Fruit fly (Drosophila melanogaster) whole organism, embryonic: Measurements from ENCODE around the gene MBD-R2.

ENCODE experiments used
- B-H2 ChIP-seq: fragments of 200-800 bp; sonication (Bioruptor generic); optimal IDR thresholded peaks from 2 replicates; lab custom pipeline; 2018; ENCODE audit warnings: missing biosample characterization, mild to moderate bottlenecking, missing genetic modification characterization
- Blimp-1 ChIP-seq: fragments of 200-800 bp; sonication (Bioruptor generic); optimal IDR thresholded peaks from 3 replicates; lab custom pipeline; 2018; ENCODE audit warnings: missing biosample characterization, missing genetic modification characterization, mild to moderate bottlenecking, moderate library complexity, missing genetic modification reagents
- Bteb2 ChIP-seq: fragments of 200-800 bp; sonication (Bioruptor generic); optimal IDR thresholded peaks from 2 replicates; lab custom pipeline; 2016; ENCODE audit warnings: missing biosample characterization, missing genetic modification characterization
- CG10274 ChIP-seq: fragments of 200-800 bp; sonication (Bioruptor generic); optimal IDR thresholded peaks from 3 replicates; lab custom pipeline; 2017; ENCODE audit warnings: missing biosample characterization, mild to moderate bottlenecking, missing genetic modification characterization
- CG12769 ChIP-seq: fragments of 200-800 bp; sonication (Bioruptor generic); optimal IDR thresholded peaks from 2 replicates; lab custom pipeline; 2019; ENCODE audit warnings: missing biosample characterization, mild to moderate bottlenecking, missing genetic modification characterization, moderate library complexity
- CG13287 ChIP-seq: fragments of 200-800 bp; sonication (Bioruptor generic); IDR thresholded peaks from 2 replicates; pipeline ENCODE4 v1.3.6; 2022; ENCODE audit warnings: missing biosample characterization, missing genetic modification characterization; ENCODE audit not compliant: partially characterized antibody
- CG13775 ChIP-seq: fragments of 200-800 bp; sonication (Bioruptor generic); optimal IDR thresholded peaks from 3 replicates; lab custom pipeline; 2017; ENCODE audit warnings: missing biosample characterization, mild to moderate bottlenecking, missing genetic modification characterization
- CG14441 ChIP-seq: fragments of 200-800 bp; sonication (Bioruptor generic); IDR thresholded peaks from 2 replicates; pipeline ENCODE4 v1.3.6; 2022; ENCODE audit warnings: missing biosample characterization, missing genetic modification characterization
- CG14667 ChIP-seq: fragments of 200-800 bp; sonication (Bioruptor generic); IDR thresholded peaks from 2 replicates; pipeline ENCODE4 v1.3.6; 2022; ENCODE audit warnings: missing biosample characterization, missing genetic modification characterization
- CG15269 ChIP-seq: fragments of 200-800 bp; sonication (Bioruptor generic); optimal IDR thresholded peaks from 2 replicates; lab custom pipeline; 2018; ENCODE audit warnings: missing biosample characterization, mild to moderate bottlenecking, missing genetic modification characterization, moderate library complexity
- CG15696 ChIP-seq: fragments of 200-800 bp; sonication (Bioruptor generic); optimal IDR thresholded peaks from 2 replicates; lab custom pipeline; 2019; ENCODE audit warnings: missing biosample characterization, mild to moderate bottlenecking, missing genetic modification characterization, moderate library complexity
- CG16779 ChIP-seq: fragments of 200-800 bp; sonication (Bioruptor generic); IDR thresholded peaks from 2 replicates; pipeline ENCODE4 v1.3.6; 2022; ENCODE audit warnings: missing biosample characterization, missing genetic modification characterization
- CG17359 ChIP-seq: fragments of 200-800 bp; sonication (Bioruptor generic); optimal IDR thresholded peaks from 3 replicates; lab custom pipeline; 2018; ENCODE audit warnings: missing biosample characterization, mild to moderate bottlenecking, missing genetic modification characterization, moderate library complexity
- CG18011 ChIP-seq: fragments of 200-800 bp; sonication (Bioruptor generic); optimal IDR thresholded peaks from 2 replicates; lab custom pipeline; 2017; ENCODE audit warnings: missing biosample characterization, missing genetic modification characterization, mild to moderate bottlenecking, moderate library complexity, missing genotype
- CG18262 ChIP-seq: fragments of 200-800 bp; optimal IDR thresholded peaks from 3 replicates; lab custom pipeline; 2019; ENCODE audit warnings: missing biosample characterization, mild to moderate bottlenecking, missing genetic modification characterization, moderate library complexity
- CG1832 ChIP-seq: fragments of 200-800 bp; sonication (Bioruptor generic); optimal IDR thresholded peaks from 2 replicates; lab custom pipeline; 2017; ENCODE audit warnings: missing biosample characterization, mild to moderate bottlenecking, missing genetic modification characterization, inconsistent platforms
- CG34376 ChIP-seq: fragments of 200-800 bp; sonication (Bioruptor generic); optimal IDR thresholded peaks from 2 replicates; lab custom pipeline; 2018; ENCODE audit warnings: missing biosample characterization, mild to moderate bottlenecking, missing genetic modification characterization
- CG42726 ChIP-seq: fragments of 200-800 bp; sonication (Bioruptor generic); IDR thresholded peaks from 2 replicates; pipeline ENCODE4 v1.3.6; 2022; ENCODE audit warnings: missing biosample characterization, missing genetic modification characterization; ENCODE audit not compliant: partially characterized antibody
- CG4617 ChIP-seq: fragments of 200-800 bp; sonication (Bioruptor generic); optimal IDR thresholded peaks from 3 replicates; lab custom pipeline; 2016; ENCODE audit warnings: missing biosample characterization, missing genetic modification characterization, borderline replicate concordance
- CG4730 ChIP-seq: fragments of 200-800 bp; sonication (Bioruptor generic); IDR thresholded peaks from 2 replicates; pipeline ENCODE4 v1.3.6; 2022; ENCODE audit warnings: missing biosample characterization, missing genetic modification characterization
- CG7357 ChIP-seq: fragments of 200-800 bp; sonication (Bioruptor generic); IDR thresholded peaks from 3 replicates; pipeline ENCODE4 v1.3.6; 2022; ENCODE audit warnings: missing biosample characterization, missing genetic modification characterization
- CG7372 ChIP-seq: fragments of 200-800 bp; sonication (Bioruptor generic); IDR thresholded peaks from 2 replicates; pipeline ENCODE4 v1.3.6; 2022; ENCODE audit warnings: missing biosample characterization, missing genetic modification characterization
- CG7745 ChIP-seq: fragments of 200-800 bp; sonication (Bioruptor generic); optimal IDR thresholded peaks from 2 replicates; lab custom pipeline; 2018; ENCODE audit warnings: missing biosample characterization, mild to moderate bottlenecking, missing genetic modification characterization, moderate library complexity
- CG9876 ChIP-seq: fragments of 200-800 bp; sonication (Bioruptor generic); optimal IDR thresholded peaks from 2 replicates; lab custom pipeline; 2016; ENCODE audit warnings: missing biosample characterization, missing genetic modification characterization
- Camta ChIP-seq: fragments of 200-800 bp; sonication (Bioruptor generic); optimal IDR thresholded peaks from 2 replicates; lab custom pipeline; 2016; ENCODE audit warnings: missing biosample characterization, missing genetic modification characterization
- D19A ChIP-seq: fragments of 200-800 bp; optimal IDR thresholded peaks from 3 replicates; lab custom pipeline; 2019; ENCODE audit warnings: missing biosample characterization, mild to moderate bottlenecking, missing genetic modification characterization, moderate library complexity
- Dll ChIP-seq: fragments of 200-800 bp; sonication (Bioruptor generic); IDR thresholded peaks from 4 replicates; pipeline ENCODE4 v1.3.6; 2022; ENCODE audit warnings: missing biosample characterization, missing genetic modification characterization; ENCODE audit not compliant: partially characterized antibody
- Fer1 ChIP-seq: fragments of 200-800 bp; sonication (Bioruptor generic); optimal IDR thresholded peaks from 2 replicates; lab custom pipeline; 2017; ENCODE audit warnings: missing biosample characterization, mild to moderate bottlenecking, missing genetic modification characterization
- Hr78 ChIP-seq, 2 experiments: fragments of 200-800 bp in 1 of 2; fragments of >200 bp in 1 of 2; sonication (Bioruptor generic) in 1 of 2; optimal IDR thresholded peaks; 2 replicates each; lab custom pipeline; 2017 to 2019; ENCODE audit warnings: missing biosample characterization in 2 of 2, missing genetic modification characterization in 2 of 2, mild to moderate bottlenecking in 1 of 2, moderate library complexity in 1 of 2
- MTF-1 ChIP-seq: fragments of 200-800 bp; sonication (Bioruptor generic); optimal IDR thresholded peaks from 2 replicates; lab custom pipeline; 2018; ENCODE audit warnings: missing biosample characterization, mild to moderate bottlenecking, missing genetic modification characterization, borderline replicate concordance
- Med ChIP-seq: fragments of 200-800 bp; sonication (Bioruptor generic); peaks from one replicate; lab custom pipeline; 2016; ENCODE audit warnings: missing biosample characterization, missing genetic modification characterization, mild to moderate bottlenecking, inconsistent platforms, moderate library complexity
- Mrtf ChIP-seq: fragments of 200-800 bp; sonication (Bioruptor generic); IDR thresholded peaks from 3 replicates; pipeline ENCODE4 v1.3.6; 2022; ENCODE audit warnings: missing biosample characterization, missing genetic modification characterization
- NC2α ChIP-seq: fragments of 200-800 bp; sonication (Bioruptor generic); optimal IDR thresholded peaks from 2 replicates; lab custom pipeline; 2016; ENCODE audit warnings: missing biosample characterization, missing genetic modification characterization
- NFAT ChIP-seq: fragments of 200-800 bp; sonication (Bioruptor generic); IDR thresholded peaks from 2 replicates; pipeline ENCODE4 v1.3.6; 2022; ENCODE audit warnings: missing biosample characterization, missing genetic modification characterization
- Nf-YB ChIP-seq: fragments of 200-800 bp; sonication (Bioruptor generic); optimal IDR thresholded peaks from 3 replicates; lab custom pipeline; 2019; ENCODE audit warnings: missing biosample characterization, mild to moderate bottlenecking, missing genetic modification characterization, moderate library complexity
- Opbp ChIP-seq: fragments of 200-800 bp; sonication (Bioruptor generic); IDR thresholded peaks from 3 replicates; pipeline ENCODE4 v1.3.6; 2022; ENCODE audit warnings: missing biosample characterization, missing genetic modification characterization; ENCODE audit not compliant: partially characterized antibody
- Optix ChIP-seq: fragments of 200-800 bp; sonication (Bioruptor generic); IDR thresholded peaks from 3 replicates; pipeline ENCODE4 v1.3.6; 2022; ENCODE audit warnings: missing biosample characterization, missing genetic modification characterization
- Usf ChIP-seq: fragments of 200-800 bp; sonication (Bioruptor generic); optimal IDR thresholded peaks from 2 replicates; lab custom pipeline; 2017; ENCODE audit warnings: missing genotype, missing biosample characterization, missing genetic modification characterization
- aop ChIP-seq: fragments of 200-800 bp; sonication (Bioruptor generic); IDR thresholded peaks from 2 replicates; pipeline ENCODE4 v1.3.6; 2022; ENCODE audit warnings: missing biosample characterization, missing genetic modification characterization
- btn ChIP-seq: fragments of 200-800 bp; sonication (Bioruptor generic); optimal IDR thresholded peaks from 2 replicates; lab custom pipeline; 2016; ENCODE audit warnings: missing biosample characterization, missing genetic modification characterization
- crc ChIP-seq: fragments of 200-800 bp; sonication (Bioruptor generic); optimal IDR thresholded peaks from 2 replicates; lab custom pipeline; 2016; ENCODE audit warnings: missing biosample characterization, missing genetic modification characterization
- dan ChIP-seq: fragments of 200-800 bp; sonication (Bioruptor generic); IDR thresholded peaks from 2 replicates; pipeline ENCODE4 v1.3.6; 2022; ENCODE audit warnings: missing biosample characterization, missing genetic modification characterization
- hth ChIP-seq: fragments of >200 bp; optimal IDR thresholded peaks from 2 replicates; lab custom pipeline; 2017; ENCODE audit warnings: inconsistent platforms
- jigr1 ChIP-seq: fragments of 200-800 bp; sonication (Bioruptor generic); IDR thresholded peaks from 3 replicates; pipeline ENCODE4 v1.3.6; 2022; ENCODE audit warnings: missing biosample characterization, missing genetic modification characterization
- kni ChIP-seq: fragments of 200-800 bp; sonication (Bioruptor generic); optimal IDR thresholded peaks from 3 replicates; lab custom pipeline; 2017; ENCODE audit warnings: mild to moderate bottlenecking, missing biosample characterization, missing genetic modification reagents, missing genetic modification characterization
- nom ChIP-seq: fragments of 200-800 bp; sonication (Bioruptor generic); optimal IDR thresholded peaks from 2 replicates; lab custom pipeline; 2017; ENCODE audit warnings: missing biosample characterization, missing genetic modification characterization, mild to moderate bottlenecking, moderate library complexity, missing genetic modification reagents
- oc ChIP-seq: fragments of 200-800 bp; sonication (Bioruptor generic); optimal IDR thresholded peaks from 2 replicates; lab custom pipeline; 2018; ENCODE audit warnings: missing biosample characterization, mild to moderate bottlenecking, missing genetic modification characterization, moderate library complexity
- onecut ChIP-seq: fragments of 200-800 bp; sonication (Bioruptor generic); IDR thresholded peaks from 2 replicates; pipeline ENCODE4 v1.3.6; 2022; ENCODE audit warnings: missing biosample characterization, missing genetic modification characterization
- schlank ChIP-seq: fragments of 200-800 bp; sonication (Bioruptor generic); optimal IDR thresholded peaks from 2 replicates; lab custom pipeline; 2018; ENCODE audit warnings: missing biosample characterization, mild to moderate bottlenecking, missing genetic modification characterization
- sob ChIP-seq: fragments of 200-800 bp; sonication (Bioruptor generic); IDR thresholded peaks from 2 replicates; pipeline ENCODE4 v1.3.6; 2022; ENCODE audit warnings: missing biosample characterization, missing genetic modification characterization
- ssp ChIP-seq: fragments of 200-800 bp; sonication (Bioruptor generic); IDR thresholded peaks from 2 replicates; pipeline ENCODE4 v1.3.6; 2022; ENCODE audit warnings: missing biosample characterization, missing genetic modification characterization

Gene MBD-R2

dm6 chr3R:12359837-12360236, 3.8 kb upstream of the MBD-R2 start, which contains the start of gene CG4115:
TSS of gene CG4115 (plus strand) at chr3R:12360008.
- TF ChIP-seq CG12769 (tag; lab: Kevin White, UChicago) = peak; percentile 13
- no peak for TF ChIP-seq Dll (GFP tag; lab: Robert Waterston, UW)
- TF ChIP-seq crc (GFP tag; lab: Kevin White, UChicago) = no peak
- no peak for TF ChIP-seq oc (tag; lab: Kevin White, UChicago)
- TF ChIP-seq CG15269 (tag; lab: Kevin White, UChicago) = no peak
- TF ChIP-seq Optix = no peak
- TF ChIP-seq Med (GFP tag; lab: Kevin White, UChicago) = peak; percentile 66
- peak; percentile 67 for TF ChIP-seq onecut (GFP tag; lab: Robert Waterston, UW)
- TF ChIP-seq Blimp-1 (GFP tag; lab: Kevin White, UChicago) = peak; percentile 93
- TF ChIP-seq Hr78 (GFP tag; optimal IDR thresholded peaks at IDR 0.05; lab: Kevin White, UChicago) = no peak
- TF ChIP-seq CG9876 (GFP tag; lab: Kevin White, UChicago) = no peak
- no peak for TF ChIP-seq Nf-YB
- TF ChIP-seq CG4730 = no peak
- TF ChIP-seq Camta (GFP tag; lab: Kevin White, UChicago) = no peak
- no peak for TF ChIP-seq CG34376 (GFP tag; lab: Kevin White, UChicago)
- TF ChIP-seq D19A (tag; lab: Kevin White, UChicago) = no peak
- no peak for TF ChIP-seq CG14667 (GFP tag; lab: Robert Waterston, UW)
- no peak for TF ChIP-seq CG7372 (GFP tag; lab: Robert Waterston, UW)
- no peak for TF ChIP-seq CG16779 (GFP tag; lab: Robert Waterston, UW)
- TF ChIP-seq CG10274 (GFP tag; lab: Kevin White, UChicago) = no peak
- TF ChIP-seq CG14441 (GFP tag; lab: Robert Waterston, UW) = no peak
- TF ChIP-seq CG7745 (tag; lab: Kevin White, UChicago) = no peak
- no peak for TF ChIP-seq CG13775 (GFP tag; lab: Kevin White, UChicago)
- TF ChIP-seq dan = no peak
- no peak for TF ChIP-seq schlank (tag; lab: Kevin White, UChicago)
- peak; percentile 24; the same call in 1 of the 2 replicates for TF ChIP-seq CG13287
- TF ChIP-seq Opbp (GFP tag; lab: Robert Waterston, UW) = 0 out of 3 replicates have a peak, but pooled peaks have one; percentile 4
- no peak for TF ChIP-seq CG17359 (tag; lab: Kevin White, UChicago)
- no peak for TF ChIP-seq hth (lab: Kevin White, UChicago)
- peak; percentile 23 for TF ChIP-seq kni (GFP tag; lab: Kevin White, UChicago)
- no peak for TF ChIP-seq NC2α (GFP tag; lab: Kevin White, UChicago)
- no peak for TF ChIP-seq btn (GFP tag; lab: Kevin White, UChicago)
- TF ChIP-seq Usf = no peak
- no peak for TF ChIP-seq MTF-1 (GFP tag; lab: Kevin White, UChicago)
- no peak for TF ChIP-seq Bteb2 (GFP tag; lab: Kevin White, UChicago)
- TF ChIP-seq aop (GFP tag; lab: Robert Waterston, UW) = no peak
- TF ChIP-seq CG7357 (GFP tag; lab: Robert Waterston, UW) = no peak
- TF ChIP-seq NFAT (GFP tag; lab: Robert Waterston, UW) = no peak
- no peak for TF ChIP-seq CG4617 (GFP tag; lab: Kevin White, UChicago)
- TF ChIP-seq ssp (GFP tag; lab: Robert Waterston, UW) = no peak
- no peak for TF ChIP-seq Mrtf
- no peak for TF ChIP-seq CG18011 (GFP tag; lab: Kevin White, UChicago)
- no peak for TF ChIP-seq nom
- no peak for TF ChIP-seq B-H2 (GFP tag; lab: Kevin White, UChicago)
- no peak for TF ChIP-seq CG15696 (tag; lab: Kevin White, UChicago)
- TF ChIP-seq jigr1 = no peak
- TF ChIP-seq Fer1 (GFP tag; lab: Kevin White, UChicago) = no peak
- no peak for TF ChIP-seq CG42726 (GFP tag; lab: Robert Waterston, UW)
- TF ChIP-seq sob = no peak
- no peak for TF ChIP-seq CG1832
- no peak for TF ChIP-seq CG18262 (tag; lab: Kevin White, UChicago)
